Fruit fly (Drosophila melanogaster): Measurements from ENCODE around the gene CG42266.
A peak's percentile ranks its signal among the peaks of the same experiment; 100 is the strongest.

CG42266 gene

dm6 chr2L:16307026-16307703 lies 33.0 kb downstream of the CG42266 start, which contains the start of the genes CG5861 and Syx5 (continued):
- TF ChIP-seq CG32772 (GFP tag; IDR thresholded peaks at IDR 0.05) (peak; percentile 74; the same call in 1 of the 2 replicates), az2 (GFP tag; optimal IDR thresholded peaks at IDR 0.05) (peak; percentile 53), CG17361 (GFP tag; IDR thresholded peaks at IDR 0.05) (peak; percentile 57; the same call in 2 of the 3 replicates), CG6791 (GFP tag; IDR thresholded peaks at IDR 0.05; ENCODE audit: partially characterized antibody) (peak; percentile 77), Optix (GFP tag; IDR thresholded peaks at IDR 0.05) (no peak), Sox102F (GFP tag; optimal IDR thresholded peaks at IDR 0.05) (no peak), CG3065 (GFP tag; optimal IDR thresholded peaks at IDR 0.05) (no peak), oc (tag; optimal IDR thresholded peaks at IDR 0.05) (no peak), Gsc (GFP tag; IDR thresholded peaks at IDR 0.05) (no peak), B-H2 (GFP tag; optimal IDR thresholded peaks at IDR 0.05) (peak; percentile 76), CG8290 (GFP tag; optimal IDR thresholded peaks at IDR 0.05) (peak; percentile 21), CG8290 (tag; optimal IDR thresholded peaks at IDR 0.05) (no peak), ap (GFP tag; IDR thresholded peaks at IDR 0.05) (no peak), CG8924 (tag; optimal IDR thresholded peaks at IDR 0.05) (peak; percentile 79), grau (tag; optimal IDR thresholded peaks at IDR 0.05) (peak; percentile 74), CG18599 (GFP tag; optimal IDR thresholded peaks at IDR 0.05) (no peak), unc-4 (GFP tag; IDR thresholded peaks at IDR 0.05; ENCODE audit: partially characterized antibody) (peak; percentile 95), wor (GFP tag; IDR thresholded peaks at IDR 0.05) (no peak), CG17802 (tag; optimal IDR thresholded peaks at IDR 0.05) (no peak), jing (GFP tag; optimal IDR thresholded peaks at IDR 0.05) (no peak), fd64A (GFP tag; optimal IDR thresholded peaks at IDR 0.05) (no peak), CG2875 (GFP tag; optimal IDR thresholded peaks at IDR 0.05) (no peak), CG11247 (GFP tag; IDR thresholded peaks at IDR 0.05) (peak; percentile 45; the same call in 1 of the 2 replicates), Ravus (GFP tag; IDR thresholded peaks at IDR 0.05) (no peak), Med (GFP tag) (peak; percentile 48), Lim3 (GFP tag; IDR thresholded peaks at IDR 0.05) (no peak), YL-1 (GFP tag; optimal IDR thresholded peaks at IDR 0.05) (peak; percentile 95), toy (GFP tag; IDR thresholded peaks at IDR 0.05) (no peak), CG17568 (GFP tag; optimal IDR thresholded peaks at IDR 0.05) (peak; percentile 10), CG8089 (GFP tag; optimal IDR thresholded peaks at IDR 0.05) (no peak), h (optimal IDR thresholded peaks at IDR 0.05) (no peak), Chrac-16 (GFP tag; optimal IDR thresholded peaks at IDR 0.05) (peak; percentile 32), Usf (GFP tag; optimal IDR thresholded peaks at IDR 0.05) (no peak), Dll (GFP tag; IDR thresholded peaks at IDR 0.05; ENCODE audit: partially characterized antibody) (peak; percentile 98), stwl (tag; optimal IDR thresholded peaks at IDR 0.05) (peak; percentile 67), danr (GFP tag; IDR thresholded peaks at IDR 0.05) (no peak), tll (GFP tag; optimal IDR thresholded peaks at IDR 0.05) (no peak), gfzf (GFP tag; optimal IDR thresholded peaks at IDR 0.05) (no peak), CG2129 (GFP tag; IDR thresholded peaks at IDR 0.05; ENCODE audit: partially characterized antibody) (peak; percentile 92), CG18764 (GFP tag; optimal IDR thresholded peaks at IDR 0.05) (peak; percentile 29), CG14667 (GFP tag; IDR thresholded peaks at IDR 0.05) (no peak), CG8478 (optimal IDR thresholded peaks at IDR 0.05) (no peak), HmgZ (tag; optimal IDR thresholded peaks at IDR 0.05) (peak; percentile 86), CG9609 (GFP tag; optimal IDR thresholded peaks at IDR 0.05) (no peak), fd102C (GFP tag; optimal IDR thresholded peaks at IDR 0.05) (no peak), bbx (GFP tag; IDR thresholded peaks at IDR 0.05; ENCODE audit: partially characterized antibody) (no peak; the same call in none of the 2 replicates), CG5245 (GFP tag; optimal IDR thresholded peaks at IDR 0.05) (no peak), CG8944 (GFP tag; optimal IDR thresholded peaks at IDR 0.05) (no peak), Dfd (GFP tag; optimal IDR thresholded peaks at IDR 0.05) (no peak), CG10543 (GFP tag; optimal IDR thresholded peaks at IDR 0.05) (peak; percentile 75), CG17186 (GFP tag; optimal IDR thresholded peaks at IDR 0.05) (no peak)

Measured in whole organism, embryonic.